Worm (Caenorhabditis elegans) whole organism, midembryonic: ENCODE results near the gene lbp-2.

ENCODE experiments used
- T22C8.4 ChIP-seq: fragments of 200-800 bp; sonication (Bioruptor generic); IDR thresholded peaks from 2 replicates; pipeline ENCODE4 v1.3.6; 2022; ENCODE audit warnings: missing genetic modification characterization, missing compliant biosample characterization
- cog-1 ChIP-seq: sonication (generic microtip); optimal IDR thresholded peaks from 2 replicates; lab custom pipeline; 2016; ENCODE audit warnings: missing genetic modification characterization, missing compliant biosample characterization
- flt-1 ChIP-seq: fragments of 200-800 bp; sonication (Bioruptor generic); IDR thresholded peaks from 2 replicates; pipeline ENCODE4 v1.3.6; 2022; ENCODE audit warnings: missing genetic modification characterization, missing compliant biosample characterization
- klf-2 ChIP-seq: fragments of 200-800 bp; sonication (Bioruptor generic); conservative IDR thresholded peaks from 2 replicates; pipeline ENCODE4 v1.3.6; 2022; ENCODE audit warnings: missing genetic modification reagents, missing genetic modification characterization, missing compliant biosample characterization
- med-1 ChIP-seq: sonication (generic microtip); optimal IDR thresholded peaks from 2 replicates; lab custom pipeline; 2017; ENCODE audit warnings: missing genetic modification characterization, mild to moderate bottlenecking, missing compliant biosample characterization, antibody characterized with exemption, missing genetic modification reagents; ENCODE audit not compliant: insufficient read depth
- tab-1 ChIP-seq: fragments of 200-800 bp; sonication (Bioruptor generic); IDR thresholded peaks from 2 replicates; pipeline ENCODE4 v1.3.6; 2022; ENCODE audit warnings: missing genetic modification characterization, missing compliant biosample characterization
- ztf-23 ChIP-seq: fragments of 200-800 bp; sonication (Bioruptor generic); IDR thresholded peaks from 2 replicates; pipeline ENCODE4 v1.3.6; 2022; ENCODE audit warnings: missing genetic modification reagents, missing genetic modification characterization, missing compliant biosample characterization
- ztf-29 ChIP-seq: fragments of 200-800 bp; sonication (Bioruptor generic); IDR thresholded peaks from 2 replicates; pipeline ENCODE4 v1.3.6; 2022; ENCODE audit warnings: missing genetic modification reagents, missing genetic modification characterization, missing compliant biosample characterization

DNA sequence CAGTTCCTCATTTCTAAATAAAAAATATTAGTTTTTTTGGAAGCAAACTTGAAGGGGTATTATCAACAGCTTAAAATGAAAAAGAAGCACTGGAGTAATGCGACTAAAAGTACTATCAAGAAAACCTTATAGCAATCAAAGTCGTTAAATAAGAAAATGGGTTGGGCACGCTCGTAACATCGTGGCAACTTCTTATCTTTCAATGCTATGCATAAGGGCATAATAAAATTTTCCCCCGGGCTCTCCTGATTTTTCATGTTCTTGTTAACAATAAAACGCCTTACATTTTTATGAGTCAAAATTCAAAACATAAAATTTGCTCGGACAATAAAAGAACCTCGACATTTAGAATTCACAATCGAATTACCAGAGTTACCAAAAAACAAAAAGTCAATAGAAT lies 16.8 kb upstream of the lbp-2 start, which contains the start of gene irg-7:
- TF ChIP-seq flt-1 (no peak), med-1 (GFP tag; lab: Kevin White, UChicago) (no peak), ztf-29 (no peak), tab-1 (no peak), T22C8.4 (GFP tag; lab: Robert Waterston, UW) (no peak), klf-2 (GFP tag; lab: Robert Waterston, UW) (no peak), ztf-23 (GFP tag; lab: Robert Waterston, UW) (no peak), cog-1 (no peak)
